Worm (Caenorhabditis elegans) whole organism, L1 larva: ENCODE measurements around the gene C23H3.2.

ENCODE experiments used
- fkh-10 ChIP-seq: sonication (generic microtip); optimal IDR thresholded peaks from 2 replicates; lab custom pipeline; 2017; ENCODE audit warnings: missing biosample characterization, missing genetic modification reagents, missing genetic modification characterization
- rnt-1 ChIP-seq: sonication (generic microtip); optimal IDR thresholded peaks from 2 replicates; lab custom pipeline; 2016; ENCODE audit warnings: mild to moderate bottlenecking, missing genetic modification characterization, moderate library complexity, missing compliant biosample characterization

- TF ChIP-seq fkh-10 (GFP tag; lab: Kevin White, UChicago) (no peak), rnt-1 (tag; lab: Kevin White, UChicago) (no peak)
Measured at ce11 chrII:67663-68062, 6.5 kb downstream of the C23H3.2 start.
